Fruit fly (Drosophila melanogaster) whole organism, pupa: ENCODE results near the gene Gcn5.

Source experiments
- CG10348 ChIP-seq: fragments of 200-800 bp; sonication (Bioruptor generic); IDR thresholded peaks from 2 replicates; pipeline ENCODE4 v1.3.6; 2022; ENCODE audit warnings: missing biosample characterization, missing genetic modification characterization
- CG12605 ChIP-seq: fragments of 200-800 bp; sonication (Bioruptor generic); IDR thresholded peaks from 2 replicates; pipeline ENCODE4 v1.3.6; 2022; ENCODE audit warnings: missing biosample characterization, missing genetic modification characterization
- CG17806 ChIP-seq: fragments of 200-800 bp; sonication (Bioruptor generic); optimal IDR thresholded peaks from 2 replicates; lab custom pipeline; 2018; ENCODE audit warnings: missing biosample characterization, mild to moderate bottlenecking, missing genetic modification characterization, moderate library complexity
- CG32121 ChIP-seq: fragments of 200-800 bp; sonication (Bioruptor generic); IDR thresholded peaks from 2 replicates; pipeline ENCODE4 v1.3.6; 2022; ENCODE audit warnings: missing biosample characterization, missing genetic modification characterization
- CG34367 ChIP-seq: fragments of 200-800 bp; sonication (Bioruptor generic); optimal IDR thresholded peaks from 2 replicates; lab custom pipeline; 2018; ENCODE audit warnings: missing biosample characterization, mild to moderate bottlenecking, missing genetic modification characterization
- EcR ChIP-seq: fragments of 200-800 bp; sonication (Bioruptor generic); optimal IDR thresholded peaks from 3 replicates; lab custom pipeline; 2019; ENCODE audit warnings: missing biosample characterization, missing genetic modification characterization, mild to moderate bottlenecking, moderate library complexity, missing genetic modification reagents
- Ets98B ChIP-seq: fragments of 200-800 bp; sonication (Bioruptor generic); IDR thresholded peaks from 2 replicates; pipeline ENCODE4 v1.3.6; 2022; ENCODE audit warnings: missing biosample characterization, missing genetic modification characterization
- Pif1A ChIP-seq: fragments of 200-800 bp; sonication (Bioruptor generic); optimal IDR thresholded peaks from 3 replicates; lab custom pipeline; 2016; ENCODE audit warnings: missing biosample characterization, missing genetic modification characterization
- Pif1B ChIP-seq: fragments of 200-800 bp; sonication (Bioruptor generic); optimal IDR thresholded peaks from 3 replicates; lab custom pipeline; 2016; ENCODE audit warnings: missing biosample characterization, missing genetic modification characterization
- Snoo ChIP-seq: fragments of 200-800 bp; sonication (Bioruptor generic); optimal IDR thresholded peaks from 3 replicates; lab custom pipeline; 2017; ENCODE audit warnings: missing biosample characterization, mild to moderate bottlenecking, missing genetic modification characterization, inconsistent platforms
- rn ChIP-seq: fragments of 200-800 bp; sonication (Bioruptor generic); IDR thresholded peaks from 2 replicates; pipeline ENCODE4 v1.3.6; 2022; ENCODE audit warnings: missing biosample characterization, missing genetic modification characterization

DNA sequence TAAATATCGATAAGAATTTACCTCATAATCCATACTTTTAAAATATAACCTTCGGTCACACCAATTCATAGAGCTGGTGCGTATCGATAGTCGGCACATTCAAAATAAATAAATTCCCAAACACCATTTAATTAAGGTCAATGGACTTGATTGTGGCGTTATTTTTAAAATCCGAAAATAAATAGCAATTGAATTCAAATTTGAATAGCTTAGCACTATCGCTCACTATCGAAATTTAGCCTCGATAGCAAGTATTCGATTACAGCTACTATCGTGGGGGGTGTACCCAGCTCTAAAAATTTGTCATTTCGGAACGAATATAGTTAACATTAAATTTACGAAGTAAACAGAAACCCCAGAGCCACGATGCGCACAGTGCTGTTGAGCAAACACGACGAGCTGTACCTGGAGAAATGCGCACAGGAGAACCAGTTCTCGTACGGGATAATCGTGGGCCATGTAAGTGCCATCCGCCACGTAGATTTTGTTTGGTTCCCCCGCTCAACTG is 52.3 kb downstream of the Gcn5 start, which contains the start of gene CG10616:
- TF ChIP-seq CG17806 (tag; lab: Kevin White, UChicago), result no peak
- TF ChIP-seq CG12605 (GFP tag; lab: Robert Waterston, UW), result no peak
- no peak for TF ChIP-seq Pif1B (GFP tag; lab: Kevin White, UChicago)
- no peak for TF ChIP-seq EcR (GFP tag; lab: Kevin White, UChicago)
- no peak for TF ChIP-seq CG34367
- no peak for TF ChIP-seq CG32121 (GFP tag; lab: Robert Waterston, UW)
- TF ChIP-seq rn (GFP tag; lab: Robert Waterston, UW), result no peak
- no peak for TF ChIP-seq Snoo (tag; lab: Kevin White, UChicago)
- TF ChIP-seq Ets98B (GFP tag; lab: Robert Waterston, UW), result no peak
- TF ChIP-seq CG10348 (GFP tag; lab: Robert Waterston, UW), result no peak
- TF ChIP-seq Pif1A (GFP tag; lab: Kevin White, UChicago), result no peak
